Fruit fly (Drosophila melanogaster) whole organism, wandering third instar larva: ENCODE measurements around the gene FipoQ.

ENCODE experiments used
- Abd-B ChIP-seq: fragments of >200 bp; optimal IDR thresholded peaks from 2 replicates; lab custom pipeline; 2017; ENCODE audit warnings: missing biosample characterization, missing genetic modification characterization
- CG32264 ChIP-seq: fragments of 200-800 bp; sonication (Bioruptor generic); optimal IDR thresholded peaks from 2 replicates; lab custom pipeline; 2016; ENCODE audit warnings: missing biosample characterization, missing genetic modification characterization
- CG9705 ChIP-seq: fragments of 200-800 bp; sonication (Bioruptor generic); optimal IDR thresholded peaks from 2 replicates; lab custom pipeline; 2018; ENCODE audit warnings: missing biosample characterization, mild to moderate bottlenecking, missing genetic modification characterization
- CrebA ChIP-seq: fragments of 200-800 bp; sonication (Bioruptor generic); optimal IDR thresholded peaks from 2 replicates; lab custom pipeline; 2016; ENCODE audit warnings: missing biosample characterization, mild to moderate bottlenecking, missing genetic modification characterization, borderline replicate concordance
- Dfd ChIP-seq: fragments of >200 bp; optimal IDR thresholded peaks from 2 replicates; lab custom pipeline; 2017; ENCODE audit warnings: missing biosample characterization, missing genetic modification characterization
- Dif ChIP-seq: fragments of 200-275, 200-300 bp; sonication (Bioruptor generic); optimal IDR thresholded peaks from 2 replicates; lab custom pipeline; 2018; ENCODE audit warnings: missing biosample characterization, missing genetic modification characterization; ENCODE audit not compliant: partially characterized antibody
- GATAd ChIP-seq: sonication (Bioruptor generic); optimal IDR thresholded peaks from 2 replicates; lab custom pipeline; 2016; ENCODE audit warnings: missing biosample characterization, missing genetic modification characterization
- HLH106 ChIP-seq: fragments of 200-800 bp; optimal IDR thresholded peaks from 3 replicates; lab custom pipeline; 2019; ENCODE audit warnings: missing biosample characterization, mild to moderate bottlenecking, missing genetic modification characterization, moderate library complexity
- Hnf4 ChIP-seq: fragments of 200-800 bp; sonication (Bioruptor generic); optimal IDR thresholded peaks from 2 replicates; lab custom pipeline; 2016; ENCODE audit warnings: missing biosample characterization, mild to moderate bottlenecking, missing genetic modification characterization
- Hr78 ChIP-seq: fragments of >200 bp; optimal IDR thresholded peaks from 2 replicates; lab custom pipeline; 2017; ENCODE audit warnings: missing biosample characterization, missing genetic modification characterization
- Hr83 ChIP-seq: fragments of 200-300 bp; sonication (Bioruptor generic); optimal IDR thresholded peaks from 2 replicates; lab custom pipeline; 2016; ENCODE audit warnings: missing biosample characterization, mild to moderate bottlenecking, missing genetic modification characterization, moderate library complexity; ENCODE audit not compliant: poor library complexity, severe bottlenecking
- Jra ChIP-seq: sonication (Bioruptor generic); optimal IDR thresholded peaks from 2 replicates; lab custom pipeline; 2016; ENCODE audit warnings: missing biosample characterization, missing genetic modification characterization
- Mio ChIP-seq: sonication (Bioruptor generic); optimal IDR thresholded peaks from 2 replicates; lab custom pipeline; 2016; ENCODE audit warnings: missing biosample characterization, missing genetic modification characterization
- Myc ChIP-seq: fragments of >200 bp; optimal IDR thresholded peaks from 2 replicates; lab custom pipeline; 2017
- N ChIP-seq: fragments of >200 bp; optimal IDR thresholded peaks from 2 replicates; lab custom pipeline; 2018; ENCODE audit warnings: missing biosample characterization, missing external identifiers, missing genetic modification characterization
- OdsH ChIP-seq: fragments of 200-800 bp; sonication (Bioruptor generic); optimal IDR thresholded peaks from 2 replicates; lab custom pipeline; 2016; ENCODE audit warnings: missing biosample characterization, mild to moderate bottlenecking, missing genetic modification characterization
- Rel ChIP-seq, 2 experiments: fragments of 200-800 bp; sonication (Bioruptor generic) in 1 of 2; optimal IDR thresholded peaks; 2 replicates in 1 of 2; 3 replicates in 1 of 2; lab custom pipeline; 2016 to 2019; ENCODE audit warnings: mild to moderate bottlenecking in 2 of 2, missing biosample characterization in 2 of 2, missing genetic modification characterization in 2 of 2, moderate library complexity in 1 of 2
- Sp1 ChIP-seq: fragments of 200-800 bp; sonication (Bioruptor generic); optimal IDR thresholded peaks from 3 replicates; lab custom pipeline; 2019; ENCODE audit warnings: missing biosample characterization, mild to moderate bottlenecking, missing genetic modification characterization, moderate library complexity
- Vsx2 ChIP-seq: fragments of 200-300, 225-300 bp; sonication (Bioruptor generic); optimal IDR thresholded peaks from 2 replicates; lab custom pipeline; 2018; ENCODE audit warnings: missing biosample characterization, missing genetic modification characterization; ENCODE audit not compliant: partially characterized antibody
- br ChIP-seq: fragments of 200-800 bp; sonication (Bioruptor generic); optimal IDR thresholded peaks from 2 replicates; lab custom pipeline; 2016; ENCODE audit warnings: missing biosample characterization, missing genetic modification characterization
- brk ChIP-seq: fragments of 200-800 bp; sonication (Bioruptor generic); optimal IDR thresholded peaks from 2 replicates; lab custom pipeline; 2016; ENCODE audit warnings: missing biosample characterization, mild to moderate bottlenecking, missing genetic modification characterization
- dl ChIP-seq, 2 experiments: fragments of 175-275, 200-275 bp in 1 of 2; fragments of 200-275 bp in 1 of 2; sonication (Bioruptor generic); optimal IDR thresholded peaks; lab custom pipeline; 2018; ENCODE audit warnings: mild to moderate bottlenecking in 2 of 2, missing biosample characterization in 2 of 2, missing genetic modification characterization in 2 of 2, moderate library complexity in 2 of 2; ENCODE audit not compliant: partially characterized antibody in 2 of 2, insufficient read depth in 1 of 2
- dmrt93B ChIP-seq: fragments of 200-800 bp; sonication (Bioruptor generic); optimal IDR thresholded peaks from 2 replicates; lab custom pipeline; 2018; ENCODE audit warnings: missing biosample characterization, mild to moderate bottlenecking, missing genetic modification characterization
- dsf ChIP-seq: sonication (Bioruptor generic); optimal IDR thresholded peaks from 2 replicates; lab custom pipeline; 2016; ENCODE audit warnings: missing biosample characterization, missing genetic modification characterization, borderline replicate concordance
- ey ChIP-seq: fragments of 200-800 bp; sonication (Bioruptor generic); optimal IDR thresholded peaks from 2 replicates; lab custom pipeline; 2016; ENCODE audit warnings: missing biosample characterization, missing genetic modification characterization
- foxo ChIP-seq, 2 experiments: fragments of 200-800 bp; sonication (Bioruptor generic); optimal IDR thresholded peaks; 2 replicates in 1 of 2; 3 replicates in 1 of 2; lab custom pipeline; 2016 to 2017; ENCODE audit warnings: missing biosample characterization in 2 of 2, missing genetic modification characterization in 2 of 2
- fru ChIP-seq: fragments of 200-800 bp; sonication (Bioruptor generic); optimal IDR thresholded peaks from 3 replicates; lab custom pipeline; 2016; ENCODE audit warnings: missing biosample characterization, mild to moderate bottlenecking, missing genetic modification characterization
- h ChIP-seq: fragments of 200-800 bp; sonication (Bioruptor generic); optimal IDR thresholded peaks from 3 replicates; lab custom pipeline; 2016; ENCODE audit warnings: missing biosample characterization, mild to moderate bottlenecking, missing genetic modification characterization
- jim ChIP-seq: fragments of 175-275, 200-325 bp; sonication (Bioruptor generic); optimal IDR thresholded peaks from 2 replicates; lab custom pipeline; 2016; ENCODE audit warnings: missing biosample characterization, mild to moderate bottlenecking, missing genetic modification characterization
- lola ChIP-seq: fragments of >200 bp; optimal IDR thresholded peaks from 2 replicates; lab custom pipeline; 2017; ENCODE audit warnings: missing biosample characterization, missing genetic modification characterization
- pan ChIP-seq: fragments of >200 bp; optimal IDR thresholded peaks from 2 replicates; lab custom pipeline; 2017
- psq ChIP-seq: fragments of 200-800 bp; sonication (Bioruptor generic); optimal IDR thresholded peaks from 3 replicates; lab custom pipeline; 2017; ENCODE audit warnings: missing biosample characterization, mild to moderate bottlenecking, missing genetic modification characterization, moderate library complexity
- rgr ChIP-seq: fragments of 200-800 bp; sonication (Bioruptor generic); optimal IDR thresholded peaks from 3 replicates; lab custom pipeline; 2016; ENCODE audit warnings: missing biosample characterization, mild to moderate bottlenecking, missing genetic modification characterization
- sage ChIP-seq: fragments of 200-800 bp; sonication (Bioruptor generic); optimal IDR thresholded peaks from 2 replicates; lab custom pipeline; 2016; ENCODE audit warnings: missing biosample characterization, mild to moderate bottlenecking, missing genetic modification characterization
- sv ChIP-seq: fragments of 200-800 bp; sonication (Bioruptor generic); optimal IDR thresholded peaks from 3 replicates; lab custom pipeline; 2016; ENCODE audit warnings: missing biosample characterization, missing genetic modification characterization
- tai ChIP-seq: sonication (Bioruptor generic); optimal IDR thresholded peaks from 2 replicates; lab custom pipeline; 2016; ENCODE audit warnings: missing biosample characterization, missing genetic modification characterization
- usp ChIP-seq: fragments of >200 bp; optimal IDR thresholded peaks from 2 replicates; lab custom pipeline; 2017; ENCODE audit warnings: missing biosample characterization, missing genetic modification characterization
- woc ChIP-seq: sonication (Bioruptor generic); optimal IDR thresholded peaks from 2 replicates; lab custom pipeline; 2016; ENCODE audit warnings: missing biosample characterization, mild to moderate bottlenecking, missing genetic modification characterization

FipoQ gene

dm6 chr3R:29516766-29517165, 22.2 kb downstream of the FipoQ start:
- TF ChIP-seq Rel (GFP tag; optimal IDR thresholded peaks at IDR 0.05; lab: Kevin White, UChicago) (no peak), Rel (tag; optimal IDR thresholded peaks at IDR 0.05; lab: Kevin White, UChicago) (no peak), HLH106 (tag; lab: Kevin White, UChicago) (no peak), rgr (no peak), dsf (no peak), tai (GFP tag; lab: Kevin White, UChicago) (no peak), CG9705 (no peak), usp (GFP tag; lab: Kevin White, UChicago) (no peak)

DNA sequence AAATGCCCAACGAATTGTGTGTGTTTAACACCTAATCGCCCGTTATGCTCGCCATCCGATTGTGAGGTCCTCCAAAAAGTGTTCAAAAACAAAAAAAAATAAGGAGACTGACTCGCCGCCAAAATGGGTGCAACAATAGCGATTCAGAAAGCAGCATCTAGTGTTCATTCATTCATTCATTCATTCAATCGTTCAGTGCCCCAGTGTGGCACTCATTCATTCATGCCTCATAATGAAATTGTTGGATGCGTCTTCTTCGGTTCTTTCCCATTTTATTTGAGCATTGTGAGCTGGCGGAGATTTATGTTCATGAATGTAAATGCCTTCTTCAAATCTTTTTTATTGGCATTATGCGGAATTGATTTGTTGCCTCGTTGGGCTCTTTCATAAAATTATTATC, 23.3 kb downstream of the FipoQ start:
- TF ChIP-seq Abd-B (GFP tag; lab: Kevin White, UChicago) (no peak), fru (GFP tag; lab: Kevin White, UChicago) (no peak), OdsH (GFP tag; lab: Kevin White, UChicago) (no peak)

DNA sequence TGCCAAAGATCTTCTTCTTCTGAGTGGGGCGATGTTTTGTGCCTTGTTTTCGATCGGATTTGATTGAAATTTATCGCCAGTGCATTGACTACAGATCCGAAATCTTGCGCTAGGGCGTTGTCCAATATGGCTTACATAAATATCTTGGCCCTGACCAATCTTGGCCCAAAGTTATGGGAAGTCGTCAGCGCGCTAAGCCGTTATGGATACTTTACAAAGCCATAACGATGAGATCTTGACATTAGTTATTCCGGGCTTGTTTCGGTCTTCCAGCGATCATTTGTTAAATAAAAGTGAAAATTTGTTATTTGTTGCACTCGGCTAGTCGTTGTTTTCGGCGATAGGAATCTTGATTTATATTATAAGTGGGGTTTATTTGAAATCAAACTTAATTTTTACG, 23.9 kb downstream of the FipoQ start:
- no peak for TF ChIP-seq ey (GFP tag; lab: Kevin White, UChicago)
- no peak for TF ChIP-seq Myc (lab: Kevin White, UChicago)
- no peak for TF ChIP-seq Dif
- no peak for TF ChIP-seq Jra (GFP tag; lab: Kevin White, UChicago)
- TF ChIP-seq psq (GFP tag; lab: Kevin White, UChicago), result no peak
- no peak for TF ChIP-seq sage (GFP tag; lab: Kevin White, UChicago)
- no peak for TF ChIP-seq jim (GFP tag; lab: Kevin White, UChicago)
- no peak for TF ChIP-seq h (GFP tag; lab: Kevin White, UChicago)
- TF ChIP-seq fru (GFP tag; lab: Kevin White, UChicago), result no peak
- no peak for TF ChIP-seq Hr83 (GFP tag; lab: Kevin White, UChicago)
- TF ChIP-seq Sp1 (GFP tag; lab: Kevin White, UChicago), result no peak
- TF ChIP-seq Dfd (GFP tag; lab: Kevin White, UChicago), result no peak
- no peak for TF ChIP-seq GATAd (GFP tag; lab: Kevin White, UChicago)

DNA sequence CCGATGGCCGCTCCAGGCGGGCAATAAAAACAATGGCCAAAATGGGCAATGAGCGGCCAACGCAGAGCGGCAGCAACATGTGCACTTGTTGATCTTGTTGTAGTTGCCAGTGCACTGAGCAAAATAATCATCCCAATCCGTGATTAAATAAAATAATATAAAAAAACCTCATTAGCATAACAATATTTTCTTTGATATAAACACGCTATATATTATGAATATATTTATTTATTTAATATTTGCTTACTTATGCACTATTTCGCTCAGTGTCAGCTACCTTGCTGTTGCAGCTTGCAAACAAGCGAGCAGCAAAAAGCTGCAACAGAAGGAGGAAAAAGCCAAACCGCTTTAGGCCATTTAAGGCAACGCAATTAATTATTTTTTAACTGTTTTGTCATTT, 24.8 kb downstream of the FipoQ start:
- no peak for TF ChIP-seq Jra (GFP tag; lab: Kevin White, UChicago)
- TF ChIP-seq sv (GFP tag; lab: Kevin White, UChicago), result no peak
- peak; percentile 51 for TF ChIP-seq fru (GFP tag; lab: Kevin White, UChicago)
- TF ChIP-seq jim (GFP tag; lab: Kevin White, UChicago), result no peak
- TF ChIP-seq rgr, result peak; percentile 57
- peak; percentile 37 for TF ChIP-seq sage (GFP tag; lab: Kevin White, UChicago)
- TF ChIP-seq Abd-B (GFP tag; lab: Kevin White, UChicago), result no peak
- peak; percentile 44 for TF ChIP-seq OdsH (GFP tag; lab: Kevin White, UChicago)
- no peak for TF ChIP-seq pan (lab: Kevin White, UChicago)
- peak; percentile 39 for TF ChIP-seq Hnf4 (GFP tag; lab: Kevin White, UChicago)
- TF ChIP-seq Dif, result no peak
- TF ChIP-seq CG32264, result no peak
- TF ChIP-seq brk (GFP tag; lab: Kevin White, UChicago), result peak; percentile 55
- peak in 1 of 2 experiments; percentile 71 for TF ChIP-seq foxo (GFP tag; optimal IDR thresholded peaks at IDR 0.05; lab: Kevin White, UChicago)
- TF ChIP-seq Mio (GFP tag; lab: Kevin White, UChicago), result no peak
- peak; percentile 30 for TF ChIP-seq br (GFP tag; lab: Kevin White, UChicago)
- TF ChIP-seq HLH106 (tag; lab: Kevin White, UChicago), result peak; percentile 82
- peak; percentile 53 for TF ChIP-seq h (GFP tag; lab: Kevin White, UChicago)
- TF ChIP-seq usp (GFP tag; lab: Kevin White, UChicago), result no peak
- no peak for TF ChIP-seq Hr78 (GFP tag; lab: Kevin White, UChicago)
- TF ChIP-seq Dfd (GFP tag; lab: Kevin White, UChicago), result no peak
- peak; percentile 60 for TF ChIP-seq psq (GFP tag; lab: Kevin White, UChicago)
- peak; percentile 80 for TF ChIP-seq Sp1 (GFP tag; lab: Kevin White, UChicago)
- no peak for TF ChIP-seq Myc (lab: Kevin White, UChicago)
- TF ChIP-seq Rel (GFP tag; optimal IDR thresholded peaks at IDR 0.05; lab: Kevin White, UChicago), result no peak
- TF ChIP-seq Rel (tag; optimal IDR thresholded peaks at IDR 0.05; lab: Kevin White, UChicago), result peak; percentile 38
- TF ChIP-seq woc (GFP tag; lab: Kevin White, UChicago), result no peak
- TF ChIP-seq dmrt93B (GFP tag; lab: Kevin White, UChicago), result peak; percentile 46
- no peak for TF ChIP-seq dl (GFP tag; optimal IDR thresholded peaks at IDR 0.05; lab: Kevin White, UChicago; ENCODE audit: insufficient read depth in 1 of 2, partially characterized antibody in 2 of 2)
- no peak for TF ChIP-seq CrebA (GFP tag; lab: Kevin White, UChicago)
- no peak for TF ChIP-seq ey (GFP tag; lab: Kevin White, UChicago)
- no peak for TF ChIP-seq Vsx2 (GFP tag; lab: Kevin White, UChicago)
- TF ChIP-seq GATAd (GFP tag; lab: Kevin White, UChicago), result no peak
- TF ChIP-seq Hr83 (GFP tag; lab: Kevin White, UChicago), result no peak
- TF ChIP-seq CG9705, result peak; percentile 62
- TF ChIP-seq lola (GFP tag; lab: Kevin White, UChicago), result no peak
- TF ChIP-seq N, result no peak
- TF ChIP-seq dsf, result no peak
- no peak for TF ChIP-seq tai (GFP tag; lab: Kevin White, UChicago)
